Worm (Caenorhabditis elegans) whole organism, L1 larva: ENCODE measurements around the gene F09C8.1.

Experiments used
- aly-2 ChIP-seq: fragments of 150-350 bp; optimal IDR thresholded peaks from 2 replicates; lab custom pipeline; 2014; ENCODE audit warnings: missing biosample characterization, missing genetic modification characterization
- fos-1 ChIP-seq: fragments of 150-350 bp; optimal IDR thresholded peaks from 2 replicates; lab custom pipeline; 2014; ENCODE audit warnings: missing biosample characterization, missing genetic modification characterization
- lin-35 ChIP-seq, 2 experiments: fragments of 150-350 bp; optimal IDR thresholded peaks; 2 replicates each; lab custom pipeline; 2014; ENCODE audit warnings: missing biosample characterization in 2 of 2, missing genetic modification characterization in 2 of 2, missing genetic modification reagents in 2 of 2
- nhr-237 ChIP-seq: fragments of 150-350 bp; optimal IDR thresholded peaks from 2 replicates; lab custom pipeline; 2014; ENCODE audit warnings: missing biosample characterization, missing genetic modification characterization
- zag-1 ChIP-seq: fragments of 150-350 bp; optimal IDR thresholded peaks from 2 replicates; lab custom pipeline; 2014; ENCODE audit warnings: missing biosample characterization, missing genetic modification characterization
- ztf-11 ChIP-seq, 2 experiments: sonication (generic microtip); optimal IDR thresholded peaks; 2 replicates each; lab custom pipeline; 2016 to 2017; ENCODE audit warnings: missing genetic modification characterization in 2 of 2, missing biosample characterization in 1 of 2, missing compliant biosample characterization in 1 of 2
- ztf-4 ChIP-seq: fragments of 150-350 bp; optimal IDR thresholded peaks from 2 replicates; lab custom pipeline; 2014; ENCODE audit warnings: missing biosample characterization, missing genetic modification characterization

ce11 chrX:16153744-16154143 lies 9.6 kb downstream of the F09C8.1 start:
- no peak for TF ChIP-seq nhr-237 (tag; lab: Kevin White, UChicago)
- no peak for TF ChIP-seq ztf-11 (tag; optimal IDR thresholded peaks at IDR 0.05; lab: Kevin White, UChicago)
- no peak for TF ChIP-seq lin-35 (GFP tag; optimal IDR thresholded peaks at IDR 0.05; lab: Kevin White, UChicago)
- TF ChIP-seq ztf-4, result no peak
- no peak for TF ChIP-seq fos-1
- TF ChIP-seq zag-1, result no peak
- TF ChIP-seq aly-2 (tag; lab: Kevin White, UChicago), result no peak
